Fruit fly (Drosophila melanogaster) whole organism: ENCODE results near the gene osk.

ENCODE experiments used
- CG8478 ChIP-seq: fragments of >200 bp; optimal IDR thresholded peaks from 2 replicates; lab custom pipeline; 2018; ENCODE audit warnings: inconsistent platforms
- Dll ChIP-seq: fragments of >200 bp; optimal IDR thresholded peaks from 2 replicates; lab custom pipeline; 2017
- usp ChIP-seq: fragments of >200 bp; optimal IDR thresholded peaks from 2 replicates; lab custom pipeline; 2017; ENCODE audit warnings: missing biosample characterization, missing genetic modification characterization, mixed read lengths

DNA sequence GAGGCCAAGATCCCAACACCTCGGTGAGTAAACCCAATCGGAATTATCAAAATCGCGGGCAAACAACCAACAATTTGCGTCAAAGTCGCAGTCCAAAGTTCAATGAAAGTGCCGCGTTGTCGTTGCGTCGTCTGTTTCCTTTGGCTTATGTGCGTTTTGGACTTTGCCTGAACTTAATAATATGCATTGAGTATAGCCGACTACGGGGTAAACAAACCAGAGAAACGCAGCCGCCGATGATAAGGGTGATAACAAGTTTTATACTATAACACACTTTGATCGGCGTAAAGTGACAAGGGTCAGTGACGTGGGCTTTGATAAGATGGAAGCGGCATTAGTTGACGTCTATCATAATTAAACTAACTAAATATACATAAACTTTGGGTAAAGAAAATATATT, 4.8 kb downstream of the osk start:
- TF ChIP-seq CG8478 (lab: Kevin White, UChicago): no peak
- TF ChIP-seq usp (GFP tag; lab: Kevin White, UChicago): no peak
- TF ChIP-seq Dll (lab: Kevin White, UChicago): no peak
